Worm (Caenorhabditis elegans) whole organism, late embryonic: ENCODE results near the gene acs-12.

Source experiments
- F13H6.1 ChIP-seq: sonication (generic microtip); optimal IDR thresholded peaks from 2 replicates; lab custom pipeline; 2016; ENCODE audit warnings: missing genetic modification characterization, missing compliant biosample characterization
- K02D7.2 ChIP-seq: sonication (generic microtip); optimal IDR thresholded peaks from 2 replicates; lab custom pipeline; 2017; ENCODE audit warnings: mild to moderate bottlenecking, missing genetic modification characterization, missing compliant biosample characterization
- K09A11.1 ChIP-seq: sonication (generic microtip); optimal IDR thresholded peaks from 2 replicates; lab custom pipeline; 2017; ENCODE audit warnings: antibody characterized with exemption, mild to moderate bottlenecking, missing genetic modification characterization, missing compliant biosample characterization; ENCODE audit not compliant: insufficient read depth
- ahr-1 ChIP-seq: sonication (generic microtip); optimal IDR thresholded peaks from 2 replicates; lab custom pipeline; 2016; ENCODE audit warnings: missing genetic modification characterization, missing compliant biosample characterization
- ama-1 ChIP-seq: fragments of 150-350 bp; optimal IDR thresholded peaks from 2 replicates; lab custom pipeline; 2014
- ceh-14 ChIP-seq: sonication (generic microtip); optimal IDR thresholded peaks from 2 replicates; lab custom pipeline; 2016; ENCODE audit warnings: missing genotype, missing genetic modification characterization, missing compliant biosample characterization
- ceh-18 ChIP-seq: sonication (generic microtip); optimal IDR thresholded peaks from 2 replicates; lab custom pipeline; 2016; ENCODE audit warnings: missing genetic modification characterization, missing compliant biosample characterization
- ceh-19 ChIP-seq: fragments of 200-800 bp; sonication (Bioruptor generic); optimal IDR thresholded peaks from 2 replicates; lab custom pipeline; 2018; ENCODE audit warnings: mild to moderate bottlenecking, missing genetic modification characterization, missing compliant biosample characterization
- ceh-2 ChIP-seq: sonication (generic microtip); optimal IDR thresholded peaks from 2 replicates; lab custom pipeline; 2016; ENCODE audit warnings: missing genotype, missing genetic modification characterization, missing compliant biosample characterization
- ceh-24 ChIP-seq: sonication (generic microtip); optimal IDR thresholded peaks from 2 replicates; lab custom pipeline; 2016; ENCODE audit warnings: mild to moderate bottlenecking, missing genetic modification characterization, missing compliant biosample characterization
- ceh-30 ChIP-seq: fragments of 150-350 bp; optimal IDR thresholded peaks from 2 replicates; lab custom pipeline; 2014; ENCODE audit warnings: missing biosample characterization, missing genetic modification characterization
- ceh-31 ChIP-seq: sonication (generic microtip); optimal IDR thresholded peaks from 2 replicates; lab custom pipeline; 2016; ENCODE audit warnings: missing genetic modification characterization, missing compliant biosample characterization
- ceh-34 ChIP-seq: sonication (generic microtip); optimal IDR thresholded peaks from 2 replicates; lab custom pipeline; 2016; ENCODE audit warnings: mild to moderate bottlenecking, missing genetic modification characterization, missing compliant biosample characterization
- ceh-48 ChIP-seq: sonication (generic microtip); optimal IDR thresholded peaks from 2 replicates; lab custom pipeline; 2016; ENCODE audit warnings: missing genetic modification characterization, inconsistent platforms, missing compliant biosample characterization
- elt-2 ChIP-seq: sonication (generic microtip); optimal IDR thresholded peaks from 2 replicates; lab custom pipeline; 2016; ENCODE audit warnings: missing genetic modification reagents, missing genetic modification characterization, missing compliant biosample characterization
- fkh-10 ChIP-seq: fragments of 150-350 bp; optimal IDR thresholded peaks from 2 replicates; lab custom pipeline; 2014; ENCODE audit warnings: missing biosample characterization, missing genetic modification reagents, missing genetic modification characterization
- fkh-6 ChIP-seq: sonication (generic microtip); optimal IDR thresholded peaks from 2 replicates; lab custom pipeline; 2016; ENCODE audit warnings: missing genetic modification characterization, missing compliant biosample characterization
- gmeb-2 ChIP-seq: sonication (generic microtip); optimal IDR thresholded peaks from 2 replicates; lab custom pipeline; 2016; ENCODE audit warnings: missing genetic modification characterization, inconsistent platforms, missing compliant biosample characterization
- hlh-13 ChIP-seq: fragments of 200-800 bp; sonication (Bioruptor generic); optimal IDR thresholded peaks from 2 replicates; lab custom pipeline; 2018; ENCODE audit warnings: mild to moderate bottlenecking, missing genetic modification characterization, missing compliant biosample characterization
- lin-11 ChIP-seq: fragments of 200-800 bp; sonication (Bioruptor generic); optimal IDR thresholded peaks from 2 replicates; lab custom pipeline; 2018; ENCODE audit warnings: mild to moderate bottlenecking, missing genetic modification characterization, missing compliant biosample characterization
- madf-2 ChIP-seq: sonication (generic microtip); optimal IDR thresholded peaks from 2 replicates; lab custom pipeline; 2017; ENCODE audit warnings: missing genetic modification characterization, missing compliant biosample characterization
- nfya-1 ChIP-seq: sonication (generic microtip); optimal IDR thresholded peaks from 2 replicates; lab custom pipeline; 2017; ENCODE audit warnings: missing genetic modification characterization, mild to moderate bottlenecking, missing compliant biosample characterization, antibody characterized with exemption, moderate library complexity
- nhr-11 ChIP-seq: fragments of 150-350 bp; optimal IDR thresholded peaks from 2 replicates; lab custom pipeline; 2014; ENCODE audit warnings: missing biosample characterization, missing genetic modification characterization
- pat-9 ChIP-seq: fragments of 200-800 bp; sonication (Bioruptor generic); optimal IDR thresholded peaks from 2 replicates; lab custom pipeline; 2018; ENCODE audit warnings: mild to moderate bottlenecking, missing genetic modification characterization, moderate library complexity, missing compliant biosample characterization
- pha-2 ChIP-seq: sonication (generic microtip); optimal IDR thresholded peaks from 2 replicates; lab custom pipeline; 2017; ENCODE audit warnings: mild to moderate bottlenecking, missing genetic modification characterization, missing compliant biosample characterization
- pha-4 ChIP-seq: fragments of 150-350 bp; optimal IDR thresholded peaks from 2 replicates; lab custom pipeline; 2018; ENCODE audit warnings: missing biosample characterization, missing genetic modification reagents, missing genetic modification characterization
- rnt-1 ChIP-seq: sonication (generic microtip); optimal IDR thresholded peaks from 2 replicates; lab custom pipeline; 2016; ENCODE audit warnings: missing genetic modification characterization, missing compliant biosample characterization
- syd-9 ChIP-seq: sonication (generic microtip); optimal IDR thresholded peaks from 2 replicates; lab custom pipeline; 2016; ENCODE audit warnings: mild to moderate bottlenecking, missing genetic modification characterization, moderate library complexity, missing compliant biosample characterization
- tbx-2 ChIP-seq: sonication (generic microtip); optimal IDR thresholded peaks from 2 replicates; lab custom pipeline; 2016; ENCODE audit warnings: missing genetic modification characterization, missing compliant biosample characterization
- tbx-7 ChIP-seq: sonication (generic microtip); optimal IDR thresholded peaks from 2 replicates; lab custom pipeline; 2016; ENCODE audit warnings: missing genotype, missing genetic modification characterization, missing compliant biosample characterization
- unc-3 ChIP-seq, 2 experiments: fragments of 200-800 bp in 1 of 2; sonication (Bioruptor generic) in 1 of 2; sonication (generic microtip) in 1 of 2; conservative IDR thresholded peaks in 1 of 2; optimal IDR thresholded peaks in 1 of 2; 2 replicates each; pipeline versions ENCODE4 v1.3.6 to Lab custom; 2016 to 2022; ENCODE audit warnings: missing compliant biosample characterization in 2 of 2, missing genetic modification characterization in 2 of 2, missing genetic modification reagents in 1 of 2
- unc-42 ChIP-seq: sonication (generic microtip); optimal IDR thresholded peaks from 2 replicates; lab custom pipeline; 2016; ENCODE audit warnings: missing genotype, missing genetic modification characterization, missing compliant biosample characterization
- unc-55 ChIP-seq: sonication (generic microtip); optimal IDR thresholded peaks from 2 replicates; lab custom pipeline; 2017; ENCODE audit warnings: missing biosample characterization, missing genetic modification reagents, missing genetic modification characterization

acs-12 gene

DNA sequence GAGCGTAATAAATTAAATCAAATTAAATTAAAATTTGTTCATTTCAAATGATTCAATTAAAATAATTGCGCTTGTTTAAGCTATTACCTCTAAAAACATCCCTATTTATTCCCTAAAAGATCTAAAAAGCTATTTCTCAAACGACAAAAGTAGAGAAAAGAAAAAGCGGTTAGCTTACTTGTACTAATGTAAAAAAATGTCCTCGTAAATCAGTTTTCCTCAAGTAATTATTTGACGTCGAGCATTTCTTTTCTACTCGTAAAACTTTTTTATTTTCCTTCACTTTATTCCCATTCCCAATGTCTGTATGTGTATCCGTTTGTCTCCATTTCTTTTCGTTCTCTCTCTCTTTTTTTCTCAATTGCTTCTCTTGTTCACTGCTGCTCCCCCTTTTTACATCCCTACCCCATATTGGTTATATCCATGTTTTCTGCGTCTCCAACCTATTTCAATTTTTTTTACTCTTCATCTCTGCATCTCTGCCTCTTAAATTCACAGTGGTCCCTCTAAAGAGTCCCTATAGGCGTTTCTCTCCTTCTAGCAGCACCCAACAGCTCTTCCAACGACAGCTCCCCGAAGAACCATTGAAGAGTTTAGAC, 24.8 kb upstream of the acs-12 start, which contains the start of gene unc-80:
Gene unc-80 (plus strand): TSS at position 533 of the 599 bp plus-strand sequence.
- TF ChIP-seq nhr-11 (peak; percentile 71), nfya-1 (peak; percentile 44), pha-2 (no peak), fkh-10 (GFP tag; lab: Kevin White, UChicago) (no peak), ceh-2 (no peak), unc-3 (GFP tag; conservative IDR thresholded peaks at IDR 0.05; lab: Robert Waterston, UW) (no peak), unc-3 (tag; optimal IDR thresholded peaks at IDR 0.05; lab: Kevin White, UChicago) (peak; percentile 54), ceh-14 (peak; percentile 55), ceh-31 (tag; lab: Kevin White, UChicago) (peak; percentile 64), ceh-18 (tag; lab: Kevin White, UChicago) (peak; percentile 47), unc-42 (peak; percentile 76), tbx-2 (tag; lab: Kevin White, UChicago) (peak; percentile 53), ceh-48 (tag; lab: Kevin White, UChicago) (peak; percentile 12), elt-2 (tag; lab: Kevin White, UChicago) (no peak)
- TF ChIP-seq, all 69 proteins: peak for 9

ce11 chrV:20891871-20892270, 12.1 kb upstream of the acs-12 start:
- no peak for TF ChIP-seq fkh-6 (tag; lab: Kevin White, UChicago)
- no peak for TF ChIP-seq ceh-19 (GFP tag; lab: Kevin White, UChicago)
- TF ChIP-seq pat-9: no peak
- TF ChIP-seq unc-55 (GFP tag; lab: Kevin White, UChicago): no peak
- no peak for TF ChIP-seq K02D7.2 (tag; lab: Kevin White, UChicago)
- TF ChIP-seq syd-9 (tag; lab: Kevin White, UChicago): no peak
- TF ChIP-seq ceh-34 (tag; lab: Kevin White, UChicago): no peak

- TF ChIP-seq unc-55 (GFP tag; lab: Kevin White, UChicago) (peak; percentile 55), pha-4 (no peak), elt-2 (tag; lab: Kevin White, UChicago) (peak; percentile 84)
Measured at ce11 chrV:20903167-20904093, 539 bp upstream of the acs-12 start, which contains the start of gene amx-3. Gene amx-3 (minus strand): TSS chrV:20903714.

- TF ChIP-seq F13H6.1 (tag; lab: Kevin White, UChicago) (no peak), ceh-24 (no peak), madf-2 (no peak), rnt-1 (tag; lab: Kevin White, UChicago) (no peak), ama-1 (lab: Kevin White, UChicago) (no peak), ceh-30 (no peak), ahr-1 (tag; lab: Kevin White, UChicago) (no peak), hlh-13 (GFP tag; lab: Kevin White, UChicago) (no peak), K09A11.1 (tag; lab: Kevin White, UChicago) (no peak), elt-2 (tag; lab: Kevin White, UChicago) (no peak), ceh-34 (tag; lab: Kevin White, UChicago) (no peak), tbx-7 (tag; lab: Kevin White, UChicago) (no peak), lin-11 (tag; lab: Kevin White, UChicago) (no peak), gmeb-2 (tag; lab: Kevin White, UChicago) (no peak)
- TF ChIP-seq, all 69 proteins: peak for 0
Measured at ce11 chrV:20906977-20907376, 3.0 kb downstream of the acs-12 start.
